Fruit fly (Drosophila melanogaster) whole organism, embryonic: Measurements from ENCODE around the gene Rdh.
A peak's percentile ranks its signal among the peaks of the same experiment; 100 is the strongest.

Experiments
- BtbVII ChIP-seq: fragments of 200-800 bp; sonication (Bioruptor generic); optimal IDR thresholded peaks from 3 replicates; lab custom pipeline; 2017; ENCODE audit warnings: missing biosample characterization, mild to moderate bottlenecking, missing genetic modification characterization
- CG10209 ChIP-seq: fragments of 200-800 bp; sonication (Bioruptor generic); optimal IDR thresholded peaks from 3 replicates; lab custom pipeline; 2017; ENCODE audit warnings: missing biosample characterization, mild to moderate bottlenecking, missing genetic modification characterization, missing genetic modification reagents
- CG11085 ChIP-seq: fragments of 200-800 bp; sonication (Bioruptor generic); IDR thresholded peaks from 2 replicates; pipeline ENCODE4 v1.3.6; 2022; ENCODE audit warnings: missing biosample characterization, missing genetic modification characterization
- CG11695 ChIP-seq: fragments of 200-800 bp; sonication (Bioruptor generic); IDR thresholded peaks from 3 replicates; pipeline ENCODE4 v1.3.6; 2022; ENCODE audit warnings: missing biosample characterization, missing genetic modification characterization
- CG12104 ChIP-seq: fragments of 200-800 bp; sonication (Bioruptor generic); optimal IDR thresholded peaks from 3 replicates; lab custom pipeline; 2016; ENCODE audit warnings: missing biosample characterization, missing genetic modification characterization
- CG12391 ChIP-seq: fragments of 200-800 bp; sonication (Bioruptor generic); optimal IDR thresholded peaks from 3 replicates; lab custom pipeline; 2018; ENCODE audit warnings: missing biosample characterization, mild to moderate bottlenecking, missing genetic modification characterization, moderate library complexity
- CG12744 ChIP-seq: fragments of 200-800 bp; sonication (Bioruptor generic); optimal IDR thresholded peaks from 2 replicates; lab custom pipeline; 2016; ENCODE audit warnings: missing biosample characterization, missing genetic modification characterization
- CG13775 ChIP-seq: fragments of 200-800 bp; sonication (Bioruptor generic); optimal IDR thresholded peaks from 3 replicates; lab custom pipeline; 2017; ENCODE audit warnings: missing biosample characterization, mild to moderate bottlenecking, missing genetic modification characterization
- CG17568 ChIP-seq: fragments of 200-800 bp; sonication (Bioruptor generic); optimal IDR thresholded peaks from 2 replicates; lab custom pipeline; 2018; ENCODE audit warnings: missing biosample characterization, mild to moderate bottlenecking, missing genetic modification characterization, moderate library complexity
- CG2199 ChIP-seq: fragments of 200-800 bp; sonication (Bioruptor generic); IDR thresholded peaks from 3 replicates; pipeline ENCODE4 v1.3.6; 2022; ENCODE audit warnings: missing biosample characterization, missing genetic modification characterization
- CG2889 ChIP-seq: fragments of 200-800 bp; sonication (Bioruptor generic); IDR thresholded peaks from 3 replicates; pipeline ENCODE4 v1.3.6; 2022; ENCODE audit warnings: missing biosample characterization, missing genetic modification characterization
- CG30020 ChIP-seq: fragments of 200-800 bp; optimal IDR thresholded peaks from 2 replicates; lab custom pipeline; 2019; ENCODE audit warnings: missing biosample characterization, mild to moderate bottlenecking, missing genetic modification characterization, moderate library complexity
- CG32772 ChIP-seq: fragments of 200-800 bp; sonication (Bioruptor generic); IDR thresholded peaks from 2 replicates; pipeline ENCODE4 v1.3.6; 2022; ENCODE audit warnings: missing biosample characterization, missing genetic modification characterization
- CG43689 ChIP-seq: fragments of 200-800 bp; sonication (Bioruptor generic); IDR thresholded peaks from 2 replicates; pipeline ENCODE4 v1.3.6; 2022; ENCODE audit warnings: missing biosample characterization, missing genetic modification characterization
- CG4617 ChIP-seq: fragments of 200-800 bp; sonication (Bioruptor generic); optimal IDR thresholded peaks from 3 replicates; lab custom pipeline; 2016; ENCODE audit warnings: missing biosample characterization, missing genetic modification characterization, borderline replicate concordance
- CG4820 ChIP-seq: fragments of 200-800 bp; sonication (Bioruptor generic); optimal IDR thresholded peaks from 3 replicates; lab custom pipeline; 2016; ENCODE audit warnings: missing biosample characterization, missing genetic modification characterization
- CG8765 ChIP-seq: fragments of 200-800 bp; sonication (Bioruptor generic); IDR thresholded peaks from 2 replicates; pipeline ENCODE4 v1.3.6; 2022; ENCODE audit warnings: missing biosample characterization, missing genetic modification characterization
- CG9609 ChIP-seq: fragments of 200-800 bp; sonication (Bioruptor generic); optimal IDR thresholded peaks from 3 replicates; lab custom pipeline; 2016; ENCODE audit warnings: missing biosample characterization, missing genetic modification characterization
- Dfd ChIP-seq, 2 experiments: fragments of >200 bp; optimal IDR thresholded peaks; 2 replicates each; lab custom pipeline; 2017; ENCODE audit warnings: missing biosample characterization in 2 of 2, missing genetic modification characterization in 2 of 2
- Gsc ChIP-seq: fragments of 200-800 bp; sonication (Bioruptor generic); IDR thresholded peaks from 2 replicates; pipeline ENCODE4 v1.3.6; 2022; ENCODE audit warnings: missing biosample characterization, missing genetic modification characterization
- HLH3B ChIP-seq: fragments of 200-800 bp; sonication (Bioruptor generic); IDR thresholded peaks from 2 replicates; pipeline ENCODE4 v1.3.6; 2022; ENCODE audit warnings: missing biosample characterization, missing genetic modification characterization
- HLH4C ChIP-seq: fragments of 200-800 bp; sonication (Bioruptor generic); IDR thresholded peaks from 3 replicates; pipeline ENCODE4 v1.3.6; 2022; ENCODE audit warnings: missing biosample characterization, missing genetic modification characterization; ENCODE audit not compliant: partially characterized antibody
- HLH54F ChIP-seq: fragments of 200-800 bp; sonication (Bioruptor generic); optimal IDR thresholded peaks from 3 replicates; lab custom pipeline; 2016; ENCODE audit warnings: missing biosample characterization, missing genetic modification characterization
- HmgD ChIP-seq: fragments of 200-800 bp; sonication (Bioruptor generic); optimal IDR thresholded peaks from 3 replicates; lab custom pipeline; 2016; ENCODE audit warnings: missing biosample characterization, missing genetic modification characterization
- Lpt ChIP-seq: fragments of >200 bp; optimal IDR thresholded peaks from 2 replicates; lab custom pipeline; 2018; ENCODE audit warnings: missing biosample characterization, missing genetic modification characterization
- NC2β ChIP-seq: fragments of 200-800 bp; sonication (Bioruptor generic); optimal IDR thresholded peaks from 2 replicates; lab custom pipeline; 2016; ENCODE audit warnings: missing biosample characterization, missing genetic modification characterization
- NFAT ChIP-seq: fragments of 200-800 bp; sonication (Bioruptor generic); IDR thresholded peaks from 2 replicates; pipeline ENCODE4 v1.3.6; 2022; ENCODE audit warnings: missing biosample characterization, missing genetic modification characterization
- Nf-YB ChIP-seq: fragments of 200-800 bp; sonication (Bioruptor generic); optimal IDR thresholded peaks from 3 replicates; lab custom pipeline; 2019; ENCODE audit warnings: missing biosample characterization, mild to moderate bottlenecking, missing genetic modification characterization, moderate library complexity
- Rfx ChIP-seq: fragments of 200-800 bp; sonication (Bioruptor generic); IDR thresholded peaks from 2 replicates; pipeline ENCODE4 v1.3.6; 2022; ENCODE audit warnings: missing biosample characterization, missing genetic modification characterization
- Six4 ChIP-seq: fragments of 200-800 bp; sonication (Bioruptor generic); optimal IDR thresholded peaks from 2 replicates; lab custom pipeline; 2016; ENCODE audit warnings: missing biosample characterization, missing genetic modification characterization
- az2 ChIP-seq: fragments of 200-800 bp; sonication (Bioruptor generic); optimal IDR thresholded peaks from 3 replicates; lab custom pipeline; 2016; ENCODE audit warnings: missing biosample characterization, missing genetic modification characterization
- caup ChIP-seq: fragments of 200-800 bp; sonication (Bioruptor generic); optimal IDR thresholded peaks from 3 replicates; lab custom pipeline; 2017; ENCODE audit warnings: missing biosample characterization, mild to moderate bottlenecking, missing genetic modification characterization, moderate library complexity; ENCODE audit not compliant: severe bottlenecking
- dysf ChIP-seq: fragments of 200-800 bp; sonication (Bioruptor generic); IDR thresholded peaks from 3 replicates; pipeline ENCODE4 v1.3.6; 2022; ENCODE audit warnings: missing biosample characterization, missing genetic modification characterization
- en ChIP-seq: fragments of 200-800 bp; sonication (Bioruptor generic); optimal IDR thresholded peaks from 2 replicates; lab custom pipeline; 2016; ENCODE audit warnings: missing biosample characterization, missing genetic modification characterization
- eyg ChIP-seq: fragments of 200-800 bp; sonication (Bioruptor generic); optimal IDR thresholded peaks from 3 replicates; lab custom pipeline; 2016; ENCODE audit warnings: missing biosample characterization, missing genetic modification characterization
- fd3F ChIP-seq: fragments of 200-800 bp; sonication (Bioruptor generic); optimal IDR thresholded peaks from 2 replicates; lab custom pipeline; 2018; ENCODE audit warnings: missing biosample characterization, mild to moderate bottlenecking, missing genetic modification characterization, moderate library complexity
- ftz-f1 ChIP-seq: fragments of 200-800 bp; sonication (Bioruptor generic); optimal IDR thresholded peaks from 2 replicates; lab custom pipeline; 2016; ENCODE audit warnings: missing biosample characterization, missing genetic modification characterization
- hkb ChIP-seq, 2 experiments: fragments of 200-800 bp in 1 of 2; fragments of >200 bp in 1 of 2; sonication (Bioruptor generic) in 1 of 2; IDR thresholded peaks in 1 of 2; optimal IDR thresholded peaks in 1 of 2; 2 replicates each; pipeline versions ENCODE4 v1.3.6 to Lab custom; 2017 to 2022; ENCODE audit warnings: missing biosample characterization in 1 of 2, missing genetic modification characterization in 1 of 2
- jumu ChIP-seq: fragments of 200-800 bp; sonication (Bioruptor generic); optimal IDR thresholded peaks from 3 replicates; lab custom pipeline; 2016; ENCODE audit warnings: missing biosample characterization, missing genetic modification characterization
- kah ChIP-seq: fragments of 200-800 bp; sonication (Bioruptor generic); optimal IDR thresholded peaks from 2 replicates; lab custom pipeline; 2018; ENCODE audit warnings: missing biosample characterization, mild to moderate bottlenecking, missing genetic modification characterization
- lola ChIP-seq, 3 experiments: fragments of >200 bp in 2 of 3; fragments of 200-800 bp in 1 of 3; sonication (Bioruptor generic) in 1 of 3; optimal IDR thresholded peaks; 2 replicates each; lab custom pipeline; 2017 to 2019; ENCODE audit warnings: missing biosample characterization in 3 of 3, missing genetic modification characterization in 3 of 3, mild to moderate bottlenecking in 1 of 3, moderate library complexity in 1 of 3
- luna ChIP-seq: fragments of 200-800 bp; sonication (Bioruptor generic); optimal IDR thresholded peaks from 2 replicates; lab custom pipeline; 2016; ENCODE audit warnings: missing biosample characterization, missing genetic modification characterization
- nerfin-1 ChIP-seq: fragments of 200-800 bp; sonication (Bioruptor generic); optimal IDR thresholded peaks from 3 replicates; lab custom pipeline; 2019; ENCODE audit warnings: missing biosample characterization, mild to moderate bottlenecking, missing genetic modification characterization, moderate library complexity
- pros ChIP-seq: fragments of 200-800 bp; sonication (Bioruptor generic); optimal IDR thresholded peaks from 3 replicates; lab custom pipeline; 2019; ENCODE audit warnings: missing biosample characterization, mild to moderate bottlenecking, missing genetic modification characterization, moderate library complexity
- pzg ChIP-seq: fragments of 200-800 bp; sonication (Bioruptor generic); optimal IDR thresholded peaks from 3 replicates; lab custom pipeline; 2018; ENCODE audit warnings: missing biosample characterization, mild to moderate bottlenecking, missing genetic modification characterization, moderate library complexity
- sens ChIP-seq: fragments of 200-800 bp; sonication (Bioruptor generic); peaks from one replicate; lab custom pipeline; 2016; ENCODE audit warnings: missing biosample characterization, missing genetic modification characterization
- sisA ChIP-seq: fragments of 200-800 bp; sonication (Bioruptor generic); IDR thresholded peaks from 2 replicates; pipeline ENCODE4 v1.3.6; 2022; ENCODE audit warnings: missing biosample characterization, missing genetic modification characterization
- so ChIP-seq: fragments of 200-800 bp; sonication (Bioruptor generic); IDR thresholded peaks from 3 replicates; pipeline ENCODE4 v1.3.6; 2022; ENCODE audit warnings: missing biosample characterization, missing genetic modification characterization
- tap ChIP-seq: fragments of 200-800 bp; optimal IDR thresholded peaks from 3 replicates; lab custom pipeline; 2019; ENCODE audit warnings: missing biosample characterization, mild to moderate bottlenecking, missing genetic modification characterization, moderate library complexity
- ttk ChIP-seq: fragments of 200-800 bp; sonication (Bioruptor generic); IDR thresholded peaks from 2 replicates; pipeline ENCODE4 v2.1.2; 2022; ENCODE audit warnings: missing biosample characterization, missing genetic modification characterization
- vvl ChIP-seq: fragments of 200-800 bp; sonication (Bioruptor generic); IDR thresholded peaks from 2 replicates; pipeline ENCODE4 v1.3.6; 2022; ENCODE audit warnings: missing biosample characterization, missing genetic modification characterization

The Rdh gene

DNA sequence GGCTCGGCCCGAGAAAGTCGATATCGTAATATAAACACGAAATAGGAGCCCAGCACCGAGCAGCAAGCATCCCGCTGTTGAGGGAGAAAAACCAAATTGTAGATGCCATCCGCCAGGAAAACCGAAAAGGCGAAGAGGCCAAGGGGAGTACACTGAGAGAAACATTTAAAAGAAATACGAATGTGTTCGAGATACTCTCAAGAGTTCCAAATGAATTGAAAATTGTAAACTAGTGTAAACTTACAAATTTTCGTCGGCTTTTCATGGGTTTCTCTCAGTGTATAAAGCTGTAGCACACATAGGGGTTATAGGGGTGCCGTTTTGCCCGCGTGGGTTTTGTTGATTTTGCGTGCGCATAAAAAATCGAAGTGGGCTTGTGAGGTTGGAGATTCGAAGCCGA is 22.6 kb upstream of the Rdh start (continued):
- TF ChIP-seq eyg (GFP tag; lab: Kevin White, UChicago) (peak; percentile 64), pros (no peak), CG8765 (GFP tag; lab: Robert Waterston, UW) (no peak), dysf (GFP tag; lab: Robert Waterston, UW) (peak; percentile 88), vvl (GFP tag; lab: Robert Waterston, UW) (peak; percentile 91), nerfin-1 (tag; lab: Kevin White, UChicago) (peak; percentile 1), CG2889 (GFP tag; lab: Robert Waterston, UW) (peak; percentile 56; the same call in 2 of the 3 replicates), NC2β (GFP tag; lab: Kevin White, UChicago) (peak; percentile 65), Lpt (GFP tag; lab: Kevin White, UChicago) (no peak), lola (GFP tag; optimal IDR thresholded peaks at IDR 0.05; lab: Kevin White, UChicago) (no peak), CG4617 (GFP tag; lab: Kevin White, UChicago) (no peak), so (peak; percentile 80; the same call in 2 of the 3 replicates), CG17568 (GFP tag; lab: Kevin White, UChicago) (peak; percentile 68), ttk (GFP tag; lab: Robert Waterston, UW) (peak; percentile 57), hkb (optimal IDR thresholded peaks at IDR 0.05; lab: Kevin White, UChicago) (no peak), hkb (GFP tag; IDR thresholded peaks at IDR 0.05; lab: Robert Waterston, UW) (peak; percentile 87), CG32772 (GFP tag; lab: Robert Waterston, UW) (peak; percentile 53; the same call in 1 of the 2 replicates), CG12391 (peak; percentile 78), Six4 (peak; percentile 34), CG2199 (GFP tag; lab: Robert Waterston, UW) (no peak), NFAT (GFP tag; lab: Robert Waterston, UW) (peak; percentile 80), pzg (GFP tag; lab: Kevin White, UChicago) (peak; percentile 5), CG11695 (peak; percentile 74), HLH3B (peak; percentile 79), HmgD (GFP tag; lab: Kevin White, UChicago) (peak; percentile 14), CG30020 (no peak), fd3F (GFP tag; lab: Kevin White, UChicago) (peak; percentile 69), CG13775 (GFP tag; lab: Kevin White, UChicago) (peak; percentile 62), CG11085 (GFP tag; lab: Robert Waterston, UW) (peak; percentile 73), Rfx (GFP tag; lab: Robert Waterston, UW) (peak; percentile 91), CG12104 (GFP tag; lab: Kevin White, UChicago) (peak; percentile 32), ftz-f1 (GFP tag; lab: Kevin White, UChicago) (no peak), sens (GFP tag; lab: Kevin White, UChicago) (peak; percentile 82), CG4820 (GFP tag; lab: Kevin White, UChicago) (peak; percentile 37), jumu (GFP tag; lab: Kevin White, UChicago) (peak; percentile 60), CG10209 (GFP tag; lab: Kevin White, UChicago) (peak; percentile 79), sisA (peak; percentile 77), Dfd (GFP tag; optimal IDR thresholded peaks at IDR 0.05; lab: Kevin White, UChicago) (no peak), Nf-YB (GFP tag; lab: Kevin White, UChicago) (peak; percentile 37), en (GFP tag; lab: Kevin White, UChicago) (no peak), tap (tag; lab: Kevin White, UChicago) (no peak), caup (peak; percentile 77), CG12744 (peak; percentile 55), HLH54F (GFP tag; lab: Kevin White, UChicago) (peak; percentile 79), az2 (peak; percentile 71), luna (GFP tag; lab: Kevin White, UChicago) (peak; percentile 45), CG9609 (GFP tag; lab: Kevin White, UChicago) (peak; percentile 75), Gsc (GFP tag; lab: Robert Waterston, UW) (no peak), kah (GFP tag; lab: Kevin White, UChicago) (no peak), BtbVII (peak; percentile 60), HLH4C (no peak), CG43689 (peak; percentile 47; the same call in 1 of the 2 replicates)
